Worm (Caenorhabditis elegans) whole organism, late embryonic: ENCODE measurements around the gene C45G9.2.

ENCODE experiments used
- ahr-1 ChIP-seq: sonication (generic microtip); optimal IDR thresholded peaks from 2 replicates; lab custom pipeline; 2016; ENCODE audit warnings: missing genetic modification characterization, missing compliant biosample characterization
- ama-1 ChIP-seq: fragments of 150-350 bp; optimal IDR thresholded peaks from 2 replicates; lab custom pipeline; 2014
- ceh-18 ChIP-seq: sonication (generic microtip); optimal IDR thresholded peaks from 2 replicates; lab custom pipeline; 2016; ENCODE audit warnings: missing genetic modification characterization, missing compliant biosample characterization
- ceh-19 ChIP-seq: fragments of 200-800 bp; sonication (Bioruptor generic); optimal IDR thresholded peaks from 2 replicates; lab custom pipeline; 2018; ENCODE audit warnings: mild to moderate bottlenecking, missing genetic modification characterization, missing compliant biosample characterization
- ceh-2 ChIP-seq: sonication (generic microtip); optimal IDR thresholded peaks from 2 replicates; lab custom pipeline; 2016; ENCODE audit warnings: missing genotype, missing genetic modification characterization, missing compliant biosample characterization
- ceh-22 ChIP-seq: sonication (generic microtip); optimal IDR thresholded peaks from 2 replicates; lab custom pipeline; 2017; ENCODE audit warnings: missing biosample characterization, missing genetic modification characterization
- ceh-24 ChIP-seq: sonication (generic microtip); optimal IDR thresholded peaks from 2 replicates; lab custom pipeline; 2016; ENCODE audit warnings: mild to moderate bottlenecking, missing genetic modification characterization, missing compliant biosample characterization
- ceh-31 ChIP-seq: sonication (generic microtip); optimal IDR thresholded peaks from 2 replicates; lab custom pipeline; 2016; ENCODE audit warnings: missing genetic modification characterization, missing compliant biosample characterization
- ceh-48 ChIP-seq: sonication (generic microtip); optimal IDR thresholded peaks from 2 replicates; lab custom pipeline; 2016; ENCODE audit warnings: missing genetic modification characterization, inconsistent platforms, missing compliant biosample characterization
- ceh-6 ChIP-seq: fragments of 200-800 bp; sonication (Bioruptor generic); optimal IDR thresholded peaks from 2 replicates; lab custom pipeline; 2018; ENCODE audit warnings: mild to moderate bottlenecking, missing genetic modification characterization, missing compliant biosample characterization
- ceh-9 ChIP-seq: sonication (generic microtip); optimal IDR thresholded peaks from 2 replicates; lab custom pipeline; 2016; ENCODE audit warnings: mild to moderate bottlenecking, missing genetic modification characterization, inconsistent platforms, missing compliant biosample characterization
- che-1 ChIP-seq: sonication (generic microtip); optimal IDR thresholded peaks from 2 replicates; lab custom pipeline; 2016; ENCODE audit warnings: mild to moderate bottlenecking, missing genetic modification characterization, missing compliant biosample characterization
- dmd-4 ChIP-seq: sonication (generic microtip); optimal IDR thresholded peaks from 2 replicates; lab custom pipeline; 2016; ENCODE audit warnings: borderline replicate concordance, missing genetic modification characterization, missing compliant biosample characterization
- dve-1 ChIP-seq: sonication (generic microtip); optimal IDR thresholded peaks from 2 replicates; lab custom pipeline; 2017; ENCODE audit warnings: antibody characterized with exemption, mild to moderate bottlenecking, missing genetic modification characterization, missing compliant biosample characterization
- elt-2 ChIP-seq: sonication (generic microtip); optimal IDR thresholded peaks from 2 replicates; lab custom pipeline; 2016; ENCODE audit warnings: missing genetic modification reagents, missing genetic modification characterization, missing compliant biosample characterization
- elt-4 ChIP-seq: sonication (generic microtip); optimal IDR thresholded peaks from 2 replicates; lab custom pipeline; 2016; ENCODE audit warnings: missing genetic modification characterization, missing compliant biosample characterization
- ets-4 ChIP-seq: sonication (generic microtip); optimal IDR thresholded peaks from 2 replicates; lab custom pipeline; 2016; ENCODE audit warnings: missing genetic modification characterization, missing compliant biosample characterization
- eyg-1 ChIP-seq: sonication (generic microtip); optimal IDR thresholded peaks from 2 replicates; lab custom pipeline; 2016; ENCODE audit warnings: missing genotype, missing genetic modification characterization, missing compliant biosample characterization
- gmeb-2 ChIP-seq: sonication (generic microtip); optimal IDR thresholded peaks from 2 replicates; lab custom pipeline; 2016; ENCODE audit warnings: missing genetic modification characterization, inconsistent platforms, missing compliant biosample characterization
- hlh-13 ChIP-seq: fragments of 200-800 bp; sonication (Bioruptor generic); optimal IDR thresholded peaks from 2 replicates; lab custom pipeline; 2018; ENCODE audit warnings: mild to moderate bottlenecking, missing genetic modification characterization, missing compliant biosample characterization
- hlh-15 ChIP-seq: sonication (generic microtip); optimal IDR thresholded peaks from 2 replicates; lab custom pipeline; 2016; ENCODE audit warnings: missing genetic modification characterization, missing compliant biosample characterization
- hlh-30 ChIP-seq: sonication (generic microtip); optimal IDR thresholded peaks from 2 replicates; lab custom pipeline; 2017; ENCODE audit warnings: antibody characterized with exemption, missing genetic modification characterization, missing compliant biosample characterization; ENCODE audit not compliant: insufficient read depth
- lim-6 ChIP-seq: sonication (generic microtip); optimal IDR thresholded peaks from 2 replicates; lab custom pipeline; 2016; ENCODE audit warnings: missing genetic modification characterization, missing compliant biosample characterization
- madf-2 ChIP-seq: sonication (generic microtip); optimal IDR thresholded peaks from 2 replicates; lab custom pipeline; 2017; ENCODE audit warnings: missing genetic modification characterization, missing compliant biosample characterization
- nfya-1 ChIP-seq: sonication (generic microtip); optimal IDR thresholded peaks from 2 replicates; lab custom pipeline; 2017; ENCODE audit warnings: missing genetic modification characterization, mild to moderate bottlenecking, missing compliant biosample characterization, antibody characterized with exemption, moderate library complexity
- nhr-232 ChIP-seq: sonication (generic microtip); optimal IDR thresholded peaks from 2 replicates; lab custom pipeline; 2016; ENCODE audit warnings: missing genetic modification characterization, missing compliant biosample characterization
- npax-4 ChIP-seq: sonication (generic microtip); optimal IDR thresholded peaks from 2 replicates; lab custom pipeline; 2016; ENCODE audit warnings: missing genetic modification characterization, missing compliant biosample characterization
- odd-2 ChIP-seq: sonication (generic microtip); optimal IDR thresholded peaks from 2 replicates; lab custom pipeline; 2017; ENCODE audit warnings: antibody characterized with exemption, mild to moderate bottlenecking, missing genetic modification characterization, missing compliant biosample characterization
- pag-3 ChIP-seq: sonication (generic microtip); optimal IDR thresholded peaks from 2 replicates; lab custom pipeline; 2016; ENCODE audit warnings: missing compliant biosample characterization, missing genetic modification characterization, borderline replicate concordance
- pat-9 ChIP-seq: fragments of 200-800 bp; sonication (Bioruptor generic); optimal IDR thresholded peaks from 2 replicates; lab custom pipeline; 2018; ENCODE audit warnings: mild to moderate bottlenecking, missing genetic modification characterization, moderate library complexity, missing compliant biosample characterization
- pha-2 ChIP-seq: sonication (generic microtip); optimal IDR thresholded peaks from 2 replicates; lab custom pipeline; 2017; ENCODE audit warnings: mild to moderate bottlenecking, missing genetic modification characterization, missing compliant biosample characterization
- pha-4 ChIP-seq: fragments of 150-350 bp; optimal IDR thresholded peaks from 2 replicates; lab custom pipeline; 2018; ENCODE audit warnings: missing biosample characterization, missing genetic modification reagents, missing genetic modification characterization
- pros-1 ChIP-seq: fragments of 150-350 bp; optimal IDR thresholded peaks from 2 replicates; lab custom pipeline; 2014; ENCODE audit warnings: missing biosample characterization, missing genetic modification reagents, missing genetic modification characterization
- ref-2 ChIP-seq: sonication (generic microtip); optimal IDR thresholded peaks from 2 replicates; lab custom pipeline; 2016; ENCODE audit warnings: missing genetic modification characterization, missing compliant biosample characterization
- rnt-1 ChIP-seq: sonication (generic microtip); optimal IDR thresholded peaks from 2 replicates; lab custom pipeline; 2016; ENCODE audit warnings: missing genetic modification characterization, missing compliant biosample characterization
- sox-2 ChIP-seq: fragments of 200-800 bp; sonication (Bioruptor generic); IDR thresholded peaks from 2 replicates; pipeline ENCODE4 v1.3.6; 2022; ENCODE audit warnings: missing genetic modification reagents, missing genetic modification characterization, missing compliant biosample characterization
- tbx-2 ChIP-seq: sonication (generic microtip); optimal IDR thresholded peaks from 2 replicates; lab custom pipeline; 2016; ENCODE audit warnings: missing genetic modification characterization, missing compliant biosample characterization
- unc-42 ChIP-seq: sonication (generic microtip); optimal IDR thresholded peaks from 2 replicates; lab custom pipeline; 2016; ENCODE audit warnings: missing genotype, missing genetic modification characterization, missing compliant biosample characterization
- unc-55 ChIP-seq: sonication (generic microtip); optimal IDR thresholded peaks from 2 replicates; lab custom pipeline; 2017; ENCODE audit warnings: missing biosample characterization, missing genetic modification reagents, missing genetic modification characterization
- unc-86 ChIP-seq: sonication (generic microtip); optimal IDR thresholded peaks from 2 replicates; lab custom pipeline; 2016; ENCODE audit warnings: missing genetic modification characterization, missing compliant biosample characterization

The C45G9.2 gene

ce11 chrIII:5024393-5024964 is 44.4 kb upstream of the C45G9.2 start, which contains the start of gene pcf-11:
Gene pcf-11, plus strand, starts transcription at chrIII:5024914.
- TF ChIP-seq unc-42 (tag; lab: Kevin White, UChicago) (peak; percentile 27), che-1 (no peak), pag-3 (no peak), pros-1 (tag; lab: Kevin White, UChicago) (peak; percentile 14), ceh-24 (tag; lab: Kevin White, UChicago) (no peak), elt-4 (no peak), tbx-2 (tag; lab: Kevin White, UChicago) (peak; percentile 17), ahr-1 (tag; lab: Kevin White, UChicago) (no peak), ceh-22 (tag; lab: Kevin White, UChicago) (no peak), ceh-48 (peak; percentile 83), ref-2 (peak; percentile 63), ceh-31 (tag; lab: Kevin White, UChicago) (peak; percentile 53), hlh-30 (tag; lab: Kevin White, UChicago) (peak; percentile 88), ceh-2 (tag; lab: Kevin White, UChicago) (peak; percentile 18), ets-4 (tag; lab: Kevin White, UChicago) (peak; percentile 43), unc-86 (tag; lab: Kevin White, UChicago) (peak; percentile 7), nfya-1 (tag; lab: Kevin White, UChicago) (peak; percentile 68), rnt-1 (tag; lab: Kevin White, UChicago) (peak; percentile 35), odd-2 (tag; lab: Kevin White, UChicago) (no peak), unc-55 (GFP tag; lab: Kevin White, UChicago) (peak; percentile 70), hlh-15 (tag; lab: Kevin White, UChicago) (no peak)

DNA sequence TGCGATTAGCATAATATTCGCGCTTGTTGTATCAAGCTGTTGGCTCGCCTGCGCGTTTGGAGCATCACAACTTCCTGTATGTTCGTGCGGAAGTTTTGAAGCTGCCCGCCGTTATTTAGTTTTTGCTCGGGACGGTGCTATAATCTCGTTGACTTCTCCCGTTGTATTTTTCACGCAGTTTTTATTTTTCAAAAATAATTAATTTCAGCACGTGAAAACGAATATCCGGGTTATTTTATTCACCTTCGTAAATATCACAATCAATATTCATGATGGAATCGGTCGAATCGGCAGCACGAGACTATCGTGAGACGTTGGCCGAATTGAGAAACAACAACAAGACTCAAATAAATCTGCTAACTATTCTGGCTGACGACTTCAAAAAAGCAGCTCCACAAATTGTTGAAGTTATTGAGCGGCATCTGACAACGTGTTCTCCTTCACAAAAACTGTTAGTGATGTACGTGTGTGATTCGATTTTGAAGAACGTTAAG is 43.7 kb upstream of the C45G9.2 start:
- TF ChIP-seq ama-1 (lab: Kevin White, UChicago) (peak; percentile 34), dve-1 (tag; lab: Kevin White, UChicago) (no peak)
- TF ChIP-seq, all 69 proteins: peak for 1

ce11 chrIII:5026366-5026765 is 42.5 kb upstream of the C45G9.2 start:
- TF ChIP-seq tbx-2 (tag; lab: Kevin White, UChicago) (no peak), ceh-19 (GFP tag; lab: Kevin White, UChicago) (no peak), pha-4 (no peak), unc-86 (tag; lab: Kevin White, UChicago) (no peak), hlh-15 (tag; lab: Kevin White, UChicago) (no peak)

DNA sequence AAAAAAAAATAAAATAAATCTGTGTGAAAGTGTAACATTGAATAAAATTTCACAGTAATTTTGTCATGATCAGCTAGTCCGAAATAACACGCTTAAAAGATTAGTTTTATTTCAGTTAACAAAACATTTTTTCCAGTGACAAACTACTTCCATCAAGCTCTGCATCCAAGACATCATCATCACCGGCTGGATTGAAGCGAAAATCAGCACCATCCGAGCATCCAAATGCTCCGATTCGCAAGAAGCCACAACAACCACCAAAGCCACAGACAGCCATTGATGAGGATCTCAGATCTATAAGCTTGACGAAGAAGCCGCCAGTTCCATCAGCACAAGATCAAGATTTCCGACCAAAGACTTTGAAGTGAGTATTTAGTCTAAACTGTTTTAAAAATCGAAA is 41.6 kb upstream of the C45G9.2 start:
- TF ChIP-seq npax-4 (tag; lab: Kevin White, UChicago) (no peak), ceh-6 (GFP tag; lab: Kevin White, UChicago) (no peak)

ce11 chrIII:5030629-5031028 is 38.2 kb upstream of the C45G9.2 start, which contains the start of gene klp-6:
Gene klp-6, plus strand, starts transcription at chrIII:5030929.
- no peak for TF ChIP-seq ceh-31 (tag; lab: Kevin White, UChicago)
- TF ChIP-seq rnt-1 (tag; lab: Kevin White, UChicago): no peak
- no peak for TF ChIP-seq ceh-24 (tag; lab: Kevin White, UChicago)
- no peak for TF ChIP-seq nhr-232
- no peak for TF ChIP-seq npax-4 (tag; lab: Kevin White, UChicago)
- TF ChIP-seq ceh-6 (GFP tag; lab: Kevin White, UChicago): no peak
- no peak for TF ChIP-seq pat-9 (tag; lab: Kevin White, UChicago)
- TF ChIP-seq eyg-1 (tag; lab: Kevin White, UChicago): no peak
- no peak for TF ChIP-seq hlh-13

- peak; percentile 76 for TF ChIP-seq elt-4
- TF ChIP-seq pha-2 (tag; lab: Kevin White, UChicago): peak; percentile 86
- TF ChIP-seq unc-86 (tag; lab: Kevin White, UChicago): peak; percentile 75
- peak; percentile 78 for TF ChIP-seq hlh-13
- TF ChIP-seq ceh-18 (tag; lab: Kevin White, UChicago): peak; percentile 92
- peak; percentile 83 for TF ChIP-seq rnt-1 (tag; lab: Kevin White, UChicago)
- peak; percentile 81 for TF ChIP-seq nhr-232
- peak; percentile 80 for TF ChIP-seq eyg-1 (tag; lab: Kevin White, UChicago)
- peak; percentile 11 for TF ChIP-seq ahr-1 (tag; lab: Kevin White, UChicago)
- TF ChIP-seq madf-2: peak; percentile 50
- TF ChIP-seq dmd-4: peak; percentile 92
- TF ChIP-seq che-1: peak; percentile 85
- peak; percentile 39 for TF ChIP-seq ceh-9
- peak; percentile 65 for TF ChIP-seq sox-2 (GFP tag; lab: Robert Waterston, UW)
- TF ChIP-seq lim-6 (tag; lab: Kevin White, UChicago): peak; percentile 45
- peak; percentile 81 for TF ChIP-seq pat-9 (tag; lab: Kevin White, UChicago)
- TF ChIP-seq elt-2: peak; percentile 95
- TF ChIP-seq gmeb-2: peak; percentile 67
These were observed 37.5 kb upstream of the C45G9.2 start for ce11 chrIII:5031375-5031836.
